Worm (Caenorhabditis elegans) whole organism, midembryonic: ENCODE measurements around the gene R04B5.5.

Source experiments
- flt-1 ChIP-seq: fragments of 200-800 bp; sonication (Bioruptor generic); IDR thresholded peaks from 2 replicates; pipeline ENCODE4 v1.3.6; 2022; ENCODE audit warnings: missing genetic modification characterization, missing compliant biosample characterization
- tab-1 ChIP-seq: fragments of 200-800 bp; sonication (Bioruptor generic); IDR thresholded peaks from 2 replicates; pipeline ENCODE4 v1.3.6; 2022; ENCODE audit warnings: missing genetic modification characterization, missing compliant biosample characterization
- ztf-23 ChIP-seq: fragments of 200-800 bp; sonication (Bioruptor generic); IDR thresholded peaks from 2 replicates; pipeline ENCODE4 v1.3.6; 2022; ENCODE audit warnings: missing genetic modification reagents, missing genetic modification characterization, missing compliant biosample characterization
- ztf-29 ChIP-seq: fragments of 200-800 bp; sonication (Bioruptor generic); IDR thresholded peaks from 2 replicates; pipeline ENCODE4 v1.3.6; 2022; ENCODE audit warnings: missing genetic modification reagents, missing genetic modification characterization, missing compliant biosample characterization

ce11 chrV:10096932-10097331 lies 9.7 kb downstream of the R04B5.5 start:
- TF ChIP-seq flt-1 (GFP tag; lab: Robert Waterston, UW) = no peak
- TF ChIP-seq ztf-23 (GFP tag; lab: Robert Waterston, UW) = no peak
- TF ChIP-seq ztf-29 (GFP tag; lab: Robert Waterston, UW) = no peak
- TF ChIP-seq tab-1 (GFP tag; lab: Robert Waterston, UW) = no peak
